Worm (Caenorhabditis elegans) whole organism, L4 larva: ENCODE data around the gene myrf-1.

Experiments
- D1046.2 ChIP-seq: fragments of 200-800 bp; sonication (Bioruptor generic); IDR thresholded peaks from 2 replicates; pipeline ENCODE4 v1.3.6; 2022; ENCODE audit warnings: missing genetic modification characterization, missing compliant biosample characterization
- F49E8.2 ChIP-seq: sonication (generic microtip); optimal IDR thresholded peaks from 2 replicates; lab custom pipeline; 2016; ENCODE audit warnings: missing compliant biosample characterization, mild to moderate bottlenecking, missing genetic modification characterization, borderline replicate concordance
- R02D3.7 ChIP-seq: fragments of 150-350 bp; sonication (generic microtip); optimal IDR thresholded peaks from 3 replicates; lab custom pipeline; 2014; ENCODE audit warnings: missing biosample characterization, missing genetic modification characterization
- ZK337.2 ChIP-seq: fragments of 200-800 bp; sonication (Bioruptor generic); IDR thresholded peaks from 2 replicates; pipeline ENCODE4 v1.3.6; 2022; ENCODE audit warnings: missing genetic modification reagents, missing genetic modification characterization, missing compliant biosample characterization
- aha-1 ChIP-seq: fragments of 150-350 bp; peaks from one replicate; lab custom pipeline; 2014; ENCODE audit warnings: missing biosample characterization, missing genetic modification characterization
- arid-1 ChIP-seq: fragments of 200-800 bp; sonication (Bioruptor generic); conservative IDR thresholded peaks from 2 replicates; pipeline ENCODE4 v1.3.6; 2022; ENCODE audit warnings: missing genetic modification reagents, missing genetic modification characterization, missing compliant biosample characterization
- ceh-28 ChIP-seq: fragments of 150-350 bp; optimal IDR thresholded peaks from 2 replicates; lab custom pipeline; 2014; ENCODE audit warnings: missing biosample characterization, missing genetic modification reagents, missing genetic modification characterization
- ceh-32 ChIP-seq: sonication (generic microtip); optimal IDR thresholded peaks from 2 replicates; lab custom pipeline; 2016; ENCODE audit warnings: mild to moderate bottlenecking, missing genetic modification characterization, missing compliant biosample characterization; ENCODE audit not compliant: poor library complexity
- ceh-82 ChIP-seq: sonication (generic microtip); optimal IDR thresholded peaks from 2 replicates; lab custom pipeline; 2017; ENCODE audit warnings: missing biosample characterization, missing genetic modification characterization
- ces-1 ChIP-seq: fragments of 150-350 bp; sonication (generic microtip); optimal IDR thresholded peaks from 4 replicates; lab custom pipeline; 2014; ENCODE audit warnings: missing biosample characterization, missing genetic modification reagents, missing genetic modification characterization
- ctbp-1 ChIP-seq: fragments of 200-800 bp; sonication (Bioruptor generic); IDR thresholded peaks from 2 replicates; pipeline ENCODE4 v1.3.6; 2022; ENCODE audit warnings: missing genetic modification reagents, missing genetic modification characterization, missing compliant biosample characterization
- daf-12 ChIP-seq: fragments of 150-350 bp; optimal IDR thresholded peaks from 2 replicates; lab custom pipeline; 2014; ENCODE audit warnings: missing biosample characterization, missing genetic modification reagents, missing genetic modification characterization
- daf-16 ChIP-seq, 3 experiments: sonication (generic microtip); optimal IDR thresholded peaks; 2 replicates each; lab custom pipeline; 2016 to 2017; ENCODE audit warnings: missing genetic modification characterization in 3 of 3, missing genetic modification reagents in 3 of 3, mild to moderate bottlenecking in 2 of 3, missing compliant biosample characterization in 2 of 3, missing biosample characterization in 1 of 3, moderate library complexity in 1 of 3
- daf-8 ChIP-seq: fragments of 200-800 bp; sonication (Bioruptor generic); IDR thresholded peaks from 2 replicates; pipeline ENCODE4 v1.3.6; 2022; ENCODE audit warnings: missing genetic modification characterization, missing compliant biosample characterization
- dmd-6 ChIP-seq: fragments of 200-800 bp; sonication (Bioruptor generic); IDR thresholded peaks from 2 replicates; pipeline ENCODE4 v1.3.6; 2022; ENCODE audit warnings: missing genetic modification reagents, missing genetic modification characterization, missing compliant biosample characterization
- dmd-8 ChIP-seq: fragments of 200-800 bp; sonication (Bioruptor generic); IDR thresholded peaks from 2 replicates; pipeline ENCODE4 v1.3.6; 2022; ENCODE audit warnings: missing genetic modification characterization, missing compliant biosample characterization
- dpl-1 ChIP-seq: fragments of 150-350 bp; optimal IDR thresholded peaks from 2 replicates; lab custom pipeline; 2014; ENCODE audit warnings: missing biosample characterization, missing genetic modification reagents, missing genetic modification characterization
- dve-1 ChIP-seq: sonication (generic microtip); optimal IDR thresholded peaks from 2 replicates; lab custom pipeline; 2017; ENCODE audit warnings: antibody characterized with exemption, mild to moderate bottlenecking, missing genetic modification characterization, missing compliant biosample characterization; ENCODE audit not compliant: insufficient read depth
- egl-27 ChIP-seq: sonication (generic microtip); optimal IDR thresholded peaks from 3 replicates; lab custom pipeline; 2017; ENCODE audit warnings: missing biosample characterization, missing genetic modification reagents, missing genetic modification characterization
- egl-43 ChIP-seq: fragments of 200-800 bp; sonication (Bioruptor generic); IDR thresholded peaks from 2 replicates; pipeline ENCODE4 v1.3.6; 2022; ENCODE audit warnings: missing genetic modification reagents, missing genetic modification characterization, missing compliant biosample characterization
- gei-8 ChIP-seq: fragments of 200-800 bp; sonication (Bioruptor generic); optimal IDR thresholded peaks from 2 replicates; lab custom pipeline; 2018; ENCODE audit warnings: mild to moderate bottlenecking, missing genetic modification characterization, missing compliant biosample characterization
- hif-1 ChIP-seq, 2 experiments: sonication (generic microtip); optimal IDR thresholded peaks; 2 replicates each; lab custom pipeline; 2016 to 2017; ENCODE audit warnings: missing compliant biosample characterization in 2 of 2, missing genetic modification characterization in 2 of 2, missing genetic modification reagents in 2 of 2, missing genotype in 2 of 2, mild to moderate bottlenecking in 1 of 2
- hlh-11 ChIP-seq: fragments of 200-800 bp; sonication (Bioruptor generic); optimal IDR thresholded peaks from 2 replicates; lab custom pipeline; 2018; ENCODE audit warnings: mild to moderate bottlenecking, missing genetic modification characterization, missing compliant biosample characterization
- hlh-30 ChIP-seq: sonication (generic microtip); optimal IDR thresholded peaks from 2 replicates; lab custom pipeline; 2017; ENCODE audit warnings: antibody characterized with exemption, mild to moderate bottlenecking, missing genetic modification characterization, missing compliant biosample characterization; ENCODE audit not compliant: insufficient read depth
- lim-7 ChIP-seq: fragments of 200-800 bp; sonication (Bioruptor generic); IDR thresholded peaks from 2 replicates; pipeline ENCODE4 v1.3.6; 2022; ENCODE audit warnings: missing genetic modification characterization, missing compliant biosample characterization
- lsy-2 ChIP-seq, 2 experiments: fragments of 150-350 bp in 1 of 2; sonication (generic microtip) in 1 of 2; optimal IDR thresholded peaks; 2 replicates each; lab custom pipeline; 2014 to 2017; ENCODE audit warnings: missing biosample characterization in 2 of 2, missing genetic modification characterization in 2 of 2
- mdl-1 ChIP-seq, 2 experiments: fragments of 150-350 bp in 1 of 2; sonication (generic microtip) in 1 of 2; optimal IDR thresholded peaks; 2 replicates each; lab custom pipeline; 2014 to 2017; ENCODE audit warnings: missing biosample characterization in 2 of 2, missing genetic modification characterization in 2 of 2
- mep-1 ChIP-seq: fragments of 150-350 bp; sonication (generic microtip); optimal IDR thresholded peaks from 3 replicates; lab custom pipeline; 2014; ENCODE audit warnings: missing biosample characterization, missing genetic modification characterization
- mes-2 ChIP-seq: sonication (generic microtip); optimal IDR thresholded peaks from 2 replicates; lab custom pipeline; 2016; ENCODE audit warnings: missing genotype, mild to moderate bottlenecking, missing genetic modification characterization, missing compliant biosample characterization; ENCODE audit not compliant: poor library complexity, severe bottlenecking
- nhr-237 ChIP-seq: sonication (generic microtip); optimal IDR thresholded peaks from 2 replicates; lab custom pipeline; 2017; ENCODE audit warnings: missing biosample characterization, missing genetic modification characterization
- nhr-28 ChIP-seq: fragments of 150-350 bp; optimal IDR thresholded peaks from 2 replicates; lab custom pipeline; 2014; ENCODE audit warnings: missing biosample characterization, missing genetic modification characterization
- nhr-42 ChIP-seq: fragments of 200-800 bp; sonication (Bioruptor generic); IDR thresholded peaks from 2 replicates; pipeline ENCODE4 v1.3.6; 2022; ENCODE audit warnings: missing genetic modification characterization, missing compliant biosample characterization
- nhr-76 ChIP-seq: fragments of 150-350 bp; optimal IDR thresholded peaks from 2 replicates; lab custom pipeline; 2014; ENCODE audit warnings: missing biosample characterization, missing genetic modification characterization
- pha-4 ChIP-seq, 2 experiments: fragments of 150-350 bp in 1 of 2; fragments of 200-800 bp in 1 of 2; sonication (Bioruptor generic) in 1 of 2; IDR thresholded peaks in 1 of 2; optimal IDR thresholded peaks in 1 of 2; 2 replicates each; pipeline versions ENCODE4 v1.3.6 to Lab custom; 2014 to 2022; ENCODE audit warnings: missing genetic modification characterization in 2 of 2, missing genetic modification reagents in 2 of 2, missing biosample characterization in 1 of 2, missing compliant biosample characterization in 1 of 2
- rbr-2 ChIP-seq: sonication (generic microtip); optimal IDR thresholded peaks from 2 replicates; lab custom pipeline; 2016; ENCODE audit warnings: missing genotype, missing genetic modification characterization, missing compliant biosample characterization
- set-16 ChIP-seq: fragments of 200-800 bp; sonication (Bioruptor generic); IDR thresholded peaks from 2 replicates; pipeline ENCODE4 v1.3.6; 2022; ENCODE audit warnings: missing genetic modification reagents, missing genetic modification characterization, missing compliant biosample characterization
- snpc-1.2 ChIP-seq: fragments of 200-800 bp; sonication (Bioruptor generic); IDR thresholded peaks from 2 replicates; pipeline ENCODE4 v1.3.6; 2022; ENCODE audit warnings: missing genetic modification reagents, missing genetic modification characterization, missing compliant biosample characterization
- spr-1 ChIP-seq: sonication (generic microtip); optimal IDR thresholded peaks from 2 replicates; lab custom pipeline; 2016; ENCODE audit warnings: mild to moderate bottlenecking, missing genetic modification characterization, missing compliant biosample characterization
- spr-3 ChIP-seq: fragments of 200-800 bp; sonication (Bioruptor generic); optimal IDR thresholded peaks from 2 replicates; lab custom pipeline; 2018; ENCODE audit warnings: mild to moderate bottlenecking, missing genetic modification characterization, missing compliant biosample characterization
- tra-1 ChIP-seq: fragments of 200-800 bp; sonication (Bioruptor generic); IDR thresholded peaks from 2 replicates; pipeline ENCODE4 v1.3.6; 2022; ENCODE audit warnings: missing genetic modification reagents, missing genetic modification characterization, missing compliant biosample characterization
- unc-130 ChIP-seq: sonication (generic microtip); optimal IDR thresholded peaks from 2 replicates; lab custom pipeline; 2016; ENCODE audit warnings: missing genetic modification reagents, missing genetic modification characterization, missing compliant biosample characterization
- unc-39 ChIP-seq: sonication (generic microtip); optimal IDR thresholded peaks from 2 replicates; lab custom pipeline; 2017; ENCODE audit warnings: missing biosample characterization, missing genetic modification characterization

Gene myrf-1

DNA sequence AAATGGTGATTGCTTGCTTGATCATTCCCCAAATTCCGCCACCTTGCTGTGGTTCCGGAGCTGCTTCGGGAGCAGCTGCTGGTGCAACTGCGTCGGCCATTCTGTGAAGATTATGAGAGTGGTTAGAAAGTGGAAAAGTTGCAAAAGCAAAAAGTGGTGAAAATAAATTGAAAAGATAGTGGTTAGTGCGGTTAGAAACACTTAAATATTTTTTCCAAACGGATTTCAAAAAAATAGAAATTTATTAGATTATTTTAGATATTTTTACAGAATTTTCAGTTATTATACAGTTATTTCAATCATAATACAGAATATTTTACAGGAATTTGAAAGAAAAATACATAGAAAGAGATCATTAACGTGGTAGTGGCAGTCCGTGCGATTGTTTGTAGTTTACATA is 35.2 kb upstream of the myrf-1 start, which contains the start of gene R166.2:
TSS of gene R166.2 (minus strand) at position 101 of the 400 bp plus-strand sequence.
- TF ChIP-seq F49E8.2 (tag; lab: Kevin White, UChicago) (no peak), R02D3.7 (no peak), hif-1 (tag; optimal IDR thresholded peaks at IDR 0.05; lab: Kevin White, UChicago) (no peak), ceh-82 (tag; lab: Kevin White, UChicago) (no peak), daf-16 (GFP tag; optimal IDR thresholded peaks at IDR 0.05; lab: Kevin White, UChicago) (no peak), daf-16 (tag; optimal IDR thresholded peaks at IDR 0.05; lab: Kevin White, UChicago) (no peak), unc-130 (GFP tag; lab: Kevin White, UChicago) (no peak), mdl-1 (tag; optimal IDR thresholded peaks at IDR 0.05; lab: Kevin White, UChicago) (no peak), hlh-30 (no peak), mep-1 (tag; lab: Kevin White, UChicago) (no peak), egl-27 (no peak), nhr-76 (tag; lab: Kevin White, UChicago) (no peak), ctbp-1 (no peak), nhr-28 (tag; lab: Kevin White, UChicago) (no peak)

DNA sequence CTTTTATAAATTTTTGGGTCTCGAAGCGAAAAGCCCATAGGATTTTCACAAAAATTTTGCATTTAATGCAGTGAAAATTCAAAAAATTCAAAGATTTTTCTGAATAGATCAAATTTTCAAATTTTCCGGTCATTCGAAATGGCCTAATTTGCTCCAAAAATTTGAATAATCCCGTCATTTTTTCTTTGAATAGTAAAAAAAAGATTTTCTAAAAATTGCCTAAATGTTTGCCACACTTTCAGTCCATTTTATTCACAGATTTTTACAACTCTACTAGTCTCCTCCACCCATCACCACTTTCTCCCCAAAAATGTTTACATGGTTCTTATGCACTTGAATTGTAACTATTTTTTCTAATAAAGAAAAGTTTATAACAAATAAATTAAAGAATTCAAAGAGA is 31.6 kb upstream of the myrf-1 start:
- TF ChIP-seq aha-1 (tag; lab: Kevin White, UChicago) (peak; percentile 94), daf-8 (GFP tag; lab: Robert Waterston, UW) (no peak)
- TF ChIP-seq, all 104 proteins: peak for 1

DNA sequence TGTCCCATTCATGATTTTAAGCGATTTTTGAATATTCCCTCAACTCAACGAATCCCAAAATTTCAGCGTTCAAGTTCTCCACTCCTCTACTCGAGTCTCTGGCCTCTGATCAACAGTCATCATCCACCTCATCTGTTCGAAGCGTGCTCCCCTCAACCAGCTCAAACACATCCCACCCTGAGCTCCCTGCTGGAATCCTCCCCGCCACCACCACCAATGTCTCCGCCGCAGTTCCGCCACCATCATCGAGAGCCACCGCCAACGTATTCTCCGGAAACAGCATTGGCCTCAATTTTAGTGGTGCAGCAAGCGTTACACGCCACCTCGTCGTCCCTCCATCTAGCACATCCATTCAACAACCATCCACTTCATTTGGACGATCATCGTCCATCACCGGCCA is 29.3 kb upstream of the myrf-1 start:
- no peak for TF ChIP-seq mes-2 (tag; lab: Kevin White, UChicago)
- TF ChIP-seq set-16 (GFP tag; lab: Robert Waterston, UW): peak; percentile 74
- 0 out of 2 replicates have a peak, but pooled peaks have one; percentile 30 for TF ChIP-seq egl-43 (GFP tag; lab: Robert Waterston, UW)

DNA sequence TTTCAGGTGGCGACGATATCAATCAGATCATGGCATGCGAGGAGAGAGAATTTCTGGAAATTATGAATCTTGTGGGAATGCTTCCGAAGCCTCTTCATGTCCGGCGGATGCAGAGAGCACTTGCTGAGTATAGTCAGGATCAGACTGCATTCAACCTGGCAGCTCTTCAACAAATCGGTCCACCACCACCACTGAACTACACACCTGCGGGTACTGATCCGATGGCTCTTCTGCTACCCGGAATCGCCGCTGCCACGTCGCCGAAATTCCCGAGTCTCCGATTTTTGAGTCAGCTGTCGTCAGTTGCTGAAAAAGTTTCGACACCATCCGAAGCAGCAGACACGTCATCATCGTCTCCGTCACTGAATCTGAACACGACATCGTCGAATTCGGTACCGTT is 28.6 kb upstream of the myrf-1 start:
- TF ChIP-seq snpc-1.2: no peak
- TF ChIP-seq nhr-237 (tag; lab: Kevin White, UChicago): no peak
- 0 out of 2 replicates have a peak, but pooled peaks have one; percentile 39 for TF ChIP-seq D1046.2 (GFP tag; lab: Robert Waterston, UW)
- TF ChIP-seq ZK337.2 (GFP tag; lab: Robert Waterston, UW): no peak
- no peak for TF ChIP-seq ces-1 (GFP tag; lab: Kevin White, UChicago)
- TF ChIP-seq daf-12 (tag; lab: Kevin White, UChicago): no peak
- peak; percentile 56 for TF ChIP-seq set-16 (GFP tag; lab: Robert Waterston, UW)
- TF ChIP-seq tra-1 (GFP tag; lab: Robert Waterston, UW): no peak
- 0 out of 2 replicates have a peak, but pooled peaks have one; percentile 47 for TF ChIP-seq nhr-42 (GFP tag; lab: Robert Waterston, UW)
- TF ChIP-seq ceh-28: no peak
- TF ChIP-seq ceh-32: no peak
- TF ChIP-seq dve-1 (tag; lab: Kevin White, UChicago): no peak
- TF ChIP-seq unc-39 (tag; lab: Kevin White, UChicago): no peak
- no peak for TF ChIP-seq hlh-30

DNA sequence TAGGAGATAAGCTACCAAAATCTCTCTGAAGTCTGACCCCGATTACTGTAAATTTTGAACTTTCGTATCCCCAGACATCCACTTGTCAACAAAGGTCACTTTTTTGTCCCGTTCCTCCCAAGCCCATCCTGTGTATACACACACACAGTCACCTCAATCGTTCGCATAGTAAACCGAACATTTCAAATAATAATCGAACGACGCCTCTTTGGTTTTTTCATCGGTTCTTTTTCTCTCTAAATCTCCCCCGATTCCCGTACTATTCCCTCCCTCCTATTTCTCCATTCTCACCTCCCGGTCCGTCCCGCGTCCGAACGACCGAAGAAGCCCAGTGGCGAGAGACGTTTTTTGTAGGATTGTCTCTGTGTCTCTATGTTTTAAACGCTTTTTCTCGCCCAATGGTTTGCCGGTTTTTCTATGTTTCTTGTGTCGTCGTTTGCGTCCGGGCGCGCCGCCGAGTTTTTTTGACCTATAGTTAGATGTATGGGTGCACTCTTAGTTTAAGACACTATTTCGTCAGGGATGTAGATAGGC is 26.9 kb upstream of the myrf-1 start:
- TF ChIP-seq egl-43 (GFP tag; lab: Robert Waterston, UW) (no peak), hlh-11 (tag; lab: Kevin White, UChicago) (peak; percentile 78), aha-1 (tag; lab: Kevin White, UChicago) (peak; percentile 69), rbr-2 (tag; lab: Kevin White, UChicago) (peak; percentile 27), lsy-2 (tag; optimal IDR thresholded peaks at IDR 0.05; lab: Kevin White, UChicago) (peak in 1 of 2 experiments; percentile 28), lim-7 (GFP tag; lab: Robert Waterston, UW) (no peak), spr-3 (GFP tag; lab: Kevin White, UChicago) (no peak), dpl-1 (peak; percentile 4), pha-4 (GFP tag; IDR thresholded peaks at IDR 0.05; lab: Robert Waterston, UW) (no peak), pha-4 (tag; optimal IDR thresholded peaks at IDR 0.05; lab: Kevin White, UChicago) (peak; percentile 86), dmd-8 (GFP tag; lab: Robert Waterston, UW) (no peak), dve-1 (tag; lab: Kevin White, UChicago) (peak; percentile 78), nhr-28 (tag; lab: Kevin White, UChicago) (peak; percentile 28), dmd-6 (GFP tag; lab: Robert Waterston, UW) (0 out of 2 replicates have a peak, but pooled peaks have one; percentile 24), gei-8 (no peak), arid-1 (0 out of 2 replicates have a peak, but pooled peaks have one; percentile 26), spr-1 (tag; lab: Kevin White, UChicago) (peak; percentile 30)
